Fruit fly (Drosophila melanogaster) whole organism, prepupa: ENCODE results near the gene CG34451.

Experiments
- Blimp-1 ChIP-seq: fragments of 200-800 bp; sonication (Bioruptor generic); optimal IDR thresholded peaks from 3 replicates; lab custom pipeline; 2017; ENCODE audit warnings: missing biosample characterization, missing genetic modification characterization, mild to moderate bottlenecking, moderate library complexity, missing genetic modification reagents
- CG11902 ChIP-seq: fragments of 200-800 bp; sonication (Bioruptor generic); optimal IDR thresholded peaks from 3 replicates; lab custom pipeline; 2016; ENCODE audit warnings: missing biosample characterization, missing genetic modification characterization
- CG16779 ChIP-seq: fragments of 200-800 bp; sonication (Bioruptor generic); optimal IDR thresholded peaks from 3 replicates; lab custom pipeline; 2017; ENCODE audit warnings: missing biosample characterization, mild to moderate bottlenecking, missing genetic modification characterization
- CG6808 ChIP-seq: fragments of 200-800 bp; sonication (Bioruptor generic); optimal IDR thresholded peaks from 3 replicates; lab custom pipeline; 2017; ENCODE audit warnings: missing biosample characterization, missing genetic modification characterization, mild to moderate bottlenecking, moderate library complexity, missing genetic modification reagents
- Gug ChIP-seq: fragments of 200-800 bp; sonication (Bioruptor generic); IDR thresholded peaks from 2 replicates; pipeline ENCODE4 v1.3.6; 2022; ENCODE audit warnings: missing biosample characterization, missing genetic modification characterization
- Hr39 ChIP-seq: fragments of 200-800 bp; sonication (Bioruptor generic); optimal IDR thresholded peaks from 2 replicates; lab custom pipeline; 2016; ENCODE audit warnings: missing biosample characterization, missing genetic modification characterization
- Met ChIP-seq: fragments of 200-800 bp; sonication (Bioruptor generic); optimal IDR thresholded peaks from 3 replicates; lab custom pipeline; 2016; ENCODE audit warnings: missing biosample characterization, missing genetic modification characterization
- cyc ChIP-seq: fragments of 200-800 bp; sonication (Bioruptor generic); optimal IDR thresholded peaks from 3 replicates; lab custom pipeline; 2016; ENCODE audit warnings: missing biosample characterization, missing genetic modification characterization
- dac ChIP-seq: fragments of 200-800 bp; sonication (Bioruptor generic); optimal IDR thresholded peaks from 2 replicates; lab custom pipeline; 2017; ENCODE audit warnings: missing biosample characterization, mild to moderate bottlenecking, missing genetic modification characterization
- fd85E ChIP-seq: fragments of 200-800 bp; sonication (Bioruptor generic); optimal IDR thresholded peaks from 3 replicates; lab custom pipeline; 2016; ENCODE audit warnings: missing biosample characterization, missing genetic modification characterization
- lz ChIP-seq: fragments of 200-800 bp; sonication (Bioruptor generic); optimal IDR thresholded peaks from 3 replicates; lab custom pipeline; 2016; ENCODE audit warnings: missing biosample characterization, missing genetic modification characterization
- pdm3 ChIP-seq: fragments of 200-800 bp; sonication (Bioruptor generic); optimal IDR thresholded peaks from 3 replicates; lab custom pipeline; 2016; ENCODE audit warnings: missing biosample characterization, missing genetic modification characterization

DNA sequence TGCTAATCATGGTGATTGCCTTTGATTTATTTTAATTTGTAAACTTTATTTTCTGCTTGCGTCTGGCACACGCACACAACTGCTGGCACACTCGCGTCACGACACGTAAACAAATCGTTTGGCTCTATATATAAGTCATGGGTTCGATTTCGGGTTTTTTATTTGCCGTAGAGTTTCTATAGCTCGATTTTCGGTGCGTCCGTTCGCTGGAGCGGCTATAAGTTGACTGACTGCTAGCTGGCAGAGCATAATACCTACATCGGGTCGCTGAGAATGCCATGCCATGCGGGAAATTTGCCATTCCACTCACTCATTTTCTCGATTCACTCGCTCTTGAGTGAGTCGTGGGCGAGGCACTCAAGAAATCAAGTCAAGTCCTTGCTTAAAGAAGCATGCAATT, 36.3 kb upstream of the CG34451 start, which contains the start of gene comm:
- TF ChIP-seq Blimp-1 (no peak), CG11902 (GFP tag; lab: Kevin White, UChicago) (no peak), lz (GFP tag; lab: Kevin White, UChicago) (no peak), Met (GFP tag; lab: Kevin White, UChicago) (no peak), Gug (GFP tag; lab: Robert Waterston, UW) (no peak), CG16779 (tag; lab: Kevin White, UChicago) (peak; percentile 7), dac (GFP tag; lab: Kevin White, UChicago) (no peak), Hr39 (GFP tag; lab: Kevin White, UChicago) (no peak), cyc (GFP tag; lab: Kevin White, UChicago) (no peak), fd85E (GFP tag; lab: Kevin White, UChicago) (no peak), pdm3 (no peak), CG6808 (no peak)
